Worm (Caenorhabditis elegans) whole organism, L1 larva: ENCODE data around the gene cox-18.
A peak's percentile ranks its signal among the peaks of the same experiment; 100 is the strongest.

Experiments used
- C16A3.4 ChIP-seq: fragments of 150-350 bp; optimal IDR thresholded peaks from 2 replicates; lab custom pipeline; 2014; ENCODE audit warnings: missing biosample characterization, missing genetic modification characterization
- F16B12.6 ChIP-seq: fragments of 150-350 bp; optimal IDR thresholded peaks from 2 replicates; lab custom pipeline; 2014; ENCODE audit warnings: missing biosample characterization, missing genetic modification characterization
- Y116A8C.19 ChIP-seq: sonication (generic microtip); optimal IDR thresholded peaks from 2 replicates; lab custom pipeline; 2016; ENCODE audit warnings: missing compliant biosample characterization, missing genetic modification characterization, borderline replicate concordance
- aha-1 ChIP-seq: fragments of 150-350 bp; optimal IDR thresholded peaks from 2 replicates; lab custom pipeline; 2014; ENCODE audit warnings: missing biosample characterization, missing genetic modification characterization
- aly-2 ChIP-seq: fragments of 150-350 bp; optimal IDR thresholded peaks from 2 replicates; lab custom pipeline; 2014; ENCODE audit warnings: missing biosample characterization, missing genetic modification characterization
- ceh-82 ChIP-seq, 3 experiments: fragments of 150-350 bp in 1 of 3; sonication (generic microtip) in 2 of 3; optimal IDR thresholded peaks; 2 replicates each; lab custom pipeline; 2014 to 2017; ENCODE audit warnings: missing biosample characterization in 3 of 3, missing genetic modification characterization in 3 of 3
- ceh-90 ChIP-seq: sonication (generic microtip); optimal IDR thresholded peaks from 2 replicates; lab custom pipeline; 2016; ENCODE audit warnings: missing genetic modification characterization, missing compliant biosample characterization
- efl-1 ChIP-seq, 4 experiments: fragments of 150-350 bp; optimal IDR thresholded peaks in 3 of 4; peaks in 1 of 4; 1 replicate in 1 of 4; 2 replicates in 3 of 4; lab custom pipeline; 2014; ENCODE audit warnings: missing biosample characterization in 2 of 4, missing genetic modification characterization in 2 of 4, missing genetic modification reagents in 2 of 4
- egl-27 ChIP-seq, 2 experiments: fragments of 150-350 bp in 1 of 2; sonication (generic microtip); optimal IDR thresholded peaks; 3 replicates each; lab custom pipeline; 2017 to 2018; ENCODE audit warnings: missing biosample characterization in 2 of 2, missing genetic modification characterization in 2 of 2, missing genetic modification reagents in 2 of 2
- elt-3 ChIP-seq, 6 experiments: fragments of 150-350 bp in 1 of 6; sonication (generic microtip); optimal IDR thresholded peaks; 2 replicates each; lab custom pipeline; 2017 to 2018; ENCODE audit warnings: missing biosample characterization in 6 of 6, missing genetic modification characterization in 6 of 6, inconsistent platforms in 1 of 6
- ets-5 ChIP-seq: fragments of 200-800 bp; sonication (Bioruptor generic); IDR thresholded peaks from 2 replicates; pipeline ENCODE4 v1.3.6; 2022; ENCODE audit warnings: missing genetic modification characterization, missing compliant biosample characterization
- fkh-10 ChIP-seq: sonication (generic microtip); optimal IDR thresholded peaks from 2 replicates; lab custom pipeline; 2017; ENCODE audit warnings: missing biosample characterization, missing genetic modification reagents, missing genetic modification characterization
- fkh-4 ChIP-seq: sonication (generic microtip); optimal IDR thresholded peaks from 2 replicates; lab custom pipeline; 2016; ENCODE audit warnings: missing compliant biosample characterization, missing genetic modification characterization, borderline replicate concordance
- fkh-8 ChIP-seq: sonication (generic microtip); optimal IDR thresholded peaks from 2 replicates; lab custom pipeline; 2016; ENCODE audit warnings: mild to moderate bottlenecking, missing genetic modification characterization, missing compliant biosample characterization
- grh-1 ChIP-seq: fragments of 200-800 bp; sonication (Bioruptor generic); IDR thresholded peaks from 2 replicates; pipeline ENCODE4 v1.3.6; 2022; ENCODE audit warnings: missing genetic modification reagents, missing genetic modification characterization, missing compliant biosample characterization
- jun-1 ChIP-seq: fragments of 150-350 bp; optimal IDR thresholded peaks from 2 replicates; lab custom pipeline; 2014; ENCODE audit warnings: missing biosample characterization, missing genetic modification reagents, missing genetic modification characterization
- lin-15B ChIP-seq: fragments of 150-350 bp; sonication (generic microtip); optimal IDR thresholded peaks from 3 replicates; lab custom pipeline; 2014; ENCODE audit warnings: missing biosample characterization, missing genetic modification characterization
- lin-39 ChIP-seq: fragments of 150-350 bp; optimal IDR thresholded peaks from 2 replicates; lab custom pipeline; 2014; ENCODE audit warnings: missing biosample characterization, missing genetic modification reagents, missing genetic modification characterization
- lir-3 ChIP-seq: sonication (generic microtip); optimal IDR thresholded peaks from 2 replicates; lab custom pipeline; 2016; ENCODE audit warnings: mild to moderate bottlenecking, missing genetic modification characterization, moderate library complexity, missing compliant biosample characterization; ENCODE audit not compliant: poor library complexity
- lsy-2 ChIP-seq, 2 experiments: fragments of 150-350 bp; optimal IDR thresholded peaks; 2 replicates each; lab custom pipeline; 2014; ENCODE audit warnings: missing biosample characterization in 2 of 2, missing genetic modification characterization in 2 of 2
- mab-9 ChIP-seq: fragments of 200-800 bp; sonication (Bioruptor generic); IDR thresholded peaks from 2 replicates; pipeline ENCODE4 v1.3.6; 2022; ENCODE audit warnings: missing genetic modification reagents, missing genetic modification characterization, missing compliant biosample characterization
- mdl-1 ChIP-seq, 2 experiments: fragments of 150-350 bp; optimal IDR thresholded peaks; 2 replicates each; lab custom pipeline; 2014 to 2017; ENCODE audit warnings: missing biosample characterization in 2 of 2, missing genetic modification characterization in 2 of 2, inconsistent platforms in 1 of 2
- mef-2 ChIP-seq: fragments of 150-350 bp; optimal IDR thresholded peaks from 2 replicates; lab custom pipeline; 2014; ENCODE audit warnings: missing biosample characterization, missing genetic modification characterization
- mep-1 ChIP-seq: fragments of 150-350 bp; optimal IDR thresholded peaks from 2 replicates; lab custom pipeline; 2014; ENCODE audit warnings: missing biosample characterization, missing genetic modification characterization
- nhr-11 ChIP-seq: fragments of 150-350 bp; optimal IDR thresholded peaks from 2 replicates; lab custom pipeline; 2014; ENCODE audit warnings: missing biosample characterization, missing genetic modification characterization
- nhr-19 ChIP-seq: fragments of 200-800 bp; sonication (Bioruptor generic); conservative IDR thresholded peaks from 2 replicates; pipeline ENCODE4 v1.3.6; 2022; ENCODE audit warnings: missing genetic modification characterization, missing compliant biosample characterization
- nhr-237 ChIP-seq: fragments of 150-350 bp; optimal IDR thresholded peaks from 2 replicates; lab custom pipeline; 2014; ENCODE audit warnings: missing biosample characterization, missing genetic modification characterization
- nhr-28 ChIP-seq: fragments of 150-350 bp; optimal IDR thresholded peaks from 2 replicates; lab custom pipeline; 2014; ENCODE audit warnings: missing biosample characterization, missing genetic modification characterization
- nhr-71 ChIP-seq: sonication (generic microtip); optimal IDR thresholded peaks from 2 replicates; lab custom pipeline; 2016; ENCODE audit warnings: mild to moderate bottlenecking, missing genetic modification characterization, moderate library complexity, missing compliant biosample characterization
- nhr-76 ChIP-seq: sonication (generic microtip); optimal IDR thresholded peaks from 2 replicates; lab custom pipeline; 2017; ENCODE audit warnings: missing biosample characterization, missing genetic modification characterization
- nhr-77 ChIP-seq: fragments of 150-350 bp; optimal IDR thresholded peaks from 2 replicates; lab custom pipeline; 2014; ENCODE audit warnings: missing biosample characterization, missing genetic modification characterization
- pag-3 ChIP-seq: sonication (generic microtip); optimal IDR thresholded peaks from 2 replicates; lab custom pipeline; 2017; ENCODE audit warnings: missing genetic modification characterization, mild to moderate bottlenecking, missing compliant biosample characterization, antibody characterized with exemption, borderline replicate concordance; ENCODE audit not compliant: insufficient read depth
- pax-3 ChIP-seq: fragments of 200-800 bp; sonication (Bioruptor generic); optimal IDR thresholded peaks from 2 replicates; lab custom pipeline; 2018; ENCODE audit warnings: mild to moderate bottlenecking, missing genetic modification characterization, moderate library complexity, missing compliant biosample characterization
- rnt-1 ChIP-seq: sonication (generic microtip); optimal IDR thresholded peaks from 2 replicates; lab custom pipeline; 2016; ENCODE audit warnings: mild to moderate bottlenecking, missing genetic modification characterization, moderate library complexity, missing compliant biosample characterization
- skn-1 ChIP-seq: fragments of 150-350 bp; optimal IDR thresholded peaks from 2 replicates; lab custom pipeline; 2014; ENCODE audit warnings: missing biosample characterization, missing genetic modification characterization
- snpc-4 ChIP-seq: fragments of 150-350 bp; optimal IDR thresholded peaks from 2 replicates; lab custom pipeline; 2014; ENCODE audit warnings: missing biosample characterization, missing genetic modification characterization
- snu-23 ChIP-seq: sonication (generic microtip); optimal IDR thresholded peaks from 2 replicates; lab custom pipeline; 2016; ENCODE audit warnings: missing genetic modification characterization, missing compliant biosample characterization
- sptf-1 ChIP-seq: fragments of 150-350 bp; optimal IDR thresholded peaks from 2 replicates; lab custom pipeline; 2014; ENCODE audit warnings: missing biosample characterization, missing genetic modification characterization
- swsn-7 ChIP-seq: sonication (generic microtip); optimal IDR thresholded peaks from 2 replicates; lab custom pipeline; 2016; ENCODE audit warnings: missing genetic modification characterization, missing compliant biosample characterization
- tbx-2 ChIP-seq: sonication (generic microtip); optimal IDR thresholded peaks from 2 replicates; lab custom pipeline; 2016; ENCODE audit warnings: missing genetic modification characterization, missing compliant biosample characterization
- tlp-1 ChIP-seq: fragments of 150-350 bp; optimal IDR thresholded peaks from 2 replicates; lab custom pipeline; 2014; ENCODE audit warnings: missing biosample characterization, missing genetic modification characterization
- unc-130 ChIP-seq: fragments of 150-350 bp; optimal IDR thresholded peaks from 2 replicates; lab custom pipeline; 2017; ENCODE audit warnings: missing biosample characterization, missing genetic modification characterization, inconsistent platforms
- unc-30 ChIP-seq: sonication (generic microtip); optimal IDR thresholded peaks from 2 replicates; lab custom pipeline; 2017; ENCODE audit warnings: missing biosample characterization, missing genetic modification characterization
- unc-86 ChIP-seq: sonication (generic microtip); optimal IDR thresholded peaks from 2 replicates; lab custom pipeline; 2016; ENCODE audit warnings: missing genetic modification characterization, missing compliant biosample characterization
- zag-1 ChIP-seq: fragments of 150-350 bp; optimal IDR thresholded peaks from 2 replicates; lab custom pipeline; 2014; ENCODE audit warnings: missing biosample characterization, missing genetic modification characterization
- ztf-11 ChIP-seq, 2 experiments: sonication (generic microtip); optimal IDR thresholded peaks; 2 replicates each; lab custom pipeline; 2016 to 2017; ENCODE audit warnings: missing genetic modification characterization in 2 of 2, missing biosample characterization in 1 of 2, missing compliant biosample characterization in 1 of 2
- ztf-4 ChIP-seq: fragments of 150-350 bp; optimal IDR thresholded peaks from 2 replicates; lab custom pipeline; 2014; ENCODE audit warnings: missing biosample characterization, missing genetic modification characterization

cox-18 gene

ce11 chrIV:1104518-1104917 is 7.3 kb downstream of the cox-18 start, which contains the start of the genes C44B12.9 and C44B12.3:
Gene C44B12.9 (minus strand): TSS chrIV:1104618.
Gene C44B12.3 (plus strand): TSS chrIV:1104766.
- no peak for TF ChIP-seq elt-3 (tag; optimal IDR thresholded peaks at IDR 0.05; lab: Kevin White, UChicago)
- TF ChIP-seq lin-15B (tag; lab: Kevin White, UChicago), result no peak
- TF ChIP-seq zag-1 (tag; lab: Kevin White, UChicago), result no peak
- no peak for TF ChIP-seq snpc-4
- no peak for TF ChIP-seq swsn-7
- no peak for TF ChIP-seq nhr-77 (tag; lab: Kevin White, UChicago)
- TF ChIP-seq fkh-4 (tag; lab: Kevin White, UChicago), result no peak
- no peak for TF ChIP-seq tlp-1 (tag; lab: Kevin White, UChicago)
- TF ChIP-seq jun-1 (tag; lab: Kevin White, UChicago), result no peak
- no peak for TF ChIP-seq F16B12.6 (tag; lab: Kevin White, UChicago)
- no peak for TF ChIP-seq ztf-11 (tag; optimal IDR thresholded peaks at IDR 0.05; lab: Kevin White, UChicago)
- TF ChIP-seq ztf-4 (tag; lab: Kevin White, UChicago), result no peak

DNA sequence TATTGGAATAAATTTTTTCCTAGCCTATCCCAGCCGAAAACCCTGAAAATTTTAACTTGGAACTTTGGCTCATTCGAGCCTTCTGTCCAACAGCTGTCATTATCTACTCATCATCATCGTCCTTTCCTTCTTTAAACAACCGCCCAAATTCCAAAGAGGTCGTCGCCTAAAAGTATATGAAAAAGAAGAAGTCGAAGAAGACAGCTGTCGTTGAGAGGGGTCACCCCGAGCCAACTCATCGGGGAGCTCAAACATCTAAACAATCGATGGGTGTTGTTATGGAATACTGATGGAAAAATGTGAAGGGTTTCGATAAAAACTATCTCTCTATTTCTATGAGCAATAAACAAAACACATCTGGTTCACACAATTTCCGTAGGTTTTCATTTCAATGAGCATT is 7.9 kb downstream of the cox-18 start:
- TF ChIP-seq lin-39 (tag; lab: Kevin White, UChicago) (no peak), nhr-11 (tag; lab: Kevin White, UChicago) (no peak), unc-30 (tag; lab: Kevin White, UChicago) (no peak), grh-1 (GFP tag; lab: Robert Waterston, UW) (no peak), rnt-1 (peak; percentile 77), nhr-19 (GFP tag; lab: Robert Waterston, UW) (peak; percentile 38), snu-23 (GFP tag; lab: Kevin White, UChicago) (peak; percentile 36), ets-5 (no peak), zag-1 (tag; lab: Kevin White, UChicago) (no peak), lsy-2 (tag; optimal IDR thresholded peaks at IDR 0.05; lab: Kevin White, UChicago) (peak; percentile 16 to 32), skn-1 (tag; lab: Kevin White, UChicago) (no peak), Y116A8C.19 (tag; lab: Kevin White, UChicago) (no peak), fkh-8 (tag; lab: Kevin White, UChicago) (no peak), tbx-2 (tag; lab: Kevin White, UChicago) (no peak), lir-3 (tag; lab: Kevin White, UChicago) (no peak), ceh-90 (tag; lab: Kevin White, UChicago) (no peak), aly-2 (no peak), efl-1 (optimal IDR thresholded peaks at IDR 0.05; lab: Kevin White, UChicago) (no peak), efl-1 (GFP tag; optimal IDR thresholded peaks at IDR 0.05 in 1 of 2; lab: Kevin White, UChicago) (no peak), pag-3 (tag; lab: Kevin White, UChicago) (no peak), mdl-1 (tag; optimal IDR thresholded peaks at IDR 0.05; lab: Kevin White, UChicago) (no peak), fkh-4 (tag; lab: Kevin White, UChicago) (no peak), mef-2 (tag; lab: Kevin White, UChicago) (no peak), unc-130 (tag; lab: Kevin White, UChicago) (peak; percentile 27), ceh-82 (tag; optimal IDR thresholded peaks at IDR 0.05; lab: Kevin White, UChicago) (no peak), ztf-11 (tag; optimal IDR thresholded peaks at IDR 0.05; lab: Kevin White, UChicago) (no peak), nhr-237 (tag; lab: Kevin White, UChicago) (no peak), sptf-1 (tag; lab: Kevin White, UChicago) (no peak), fkh-10 (GFP tag; lab: Kevin White, UChicago) (no peak), egl-27 (tag; optimal IDR thresholded peaks at IDR 0.05; lab: Kevin White, UChicago) (no peak), pax-3 (tag; lab: Kevin White, UChicago) (no peak), nhr-71 (tag; lab: Kevin White, UChicago) (peak; percentile 76), nhr-28 (tag; lab: Kevin White, UChicago) (no peak), C16A3.4 (tag; lab: Kevin White, UChicago) (no peak), nhr-76 (tag; lab: Kevin White, UChicago) (no peak), mab-9 (GFP tag; lab: Robert Waterston, UW) (no peak), mep-1 (tag; lab: Kevin White, UChicago) (no peak), unc-86 (tag; lab: Kevin White, UChicago) (no peak), aha-1 (no peak)
- TF ChIP-seq, all 84 proteins: peak for 6
